Fruit fly (Drosophila melanogaster): ENCODE data around the gene sunn.

dm6 chr3L:11717300-11717699 is 10.8 kb upstream of the sunn start:
- TF ChIP-seq CG12605 (GFP tag; IDR thresholded peaks at IDR 0.05) (no peak), CG9948 (tag; optimal IDR thresholded peaks at IDR 0.05) (no peak), gl (tag; optimal IDR thresholded peaks at IDR 0.05) (no peak), rn (GFP tag; IDR thresholded peaks at IDR 0.05) (no peak), D1 (tag; optimal IDR thresholded peaks at IDR 0.05) (no peak), fd96Ca (GFP tag; IDR thresholded peaks at IDR 0.05) (no peak), Pif1A (GFP tag; optimal IDR thresholded peaks at IDR 0.05) (no peak), EcR (GFP tag; optimal IDR thresholded peaks at IDR 0.05) (no peak), CG17806 (tag; optimal IDR thresholded peaks at IDR 0.05) (no peak), Snoo (tag; optimal IDR thresholded peaks at IDR 0.05) (no peak), CG14655 (GFP tag; optimal IDR thresholded peaks at IDR 0.05) (no peak), CG34367 (tag; optimal IDR thresholded peaks at IDR 0.05) (no peak)

Measured in whole organism, pupa.